Fruit fly (Drosophila melanogaster) Kc167 (cell line): Measurements from ENCODE around the gene Max.

Experiments used
- Myc ChIP-seq: fragments of >200 bp; optimal IDR thresholded peaks from 2 replicates; lab custom pipeline; 2017; ENCODE audit warnings: missing external identifiers
- Sin3A ChIP-seq: fragments of >200 bp; optimal IDR thresholded peaks from 2 replicates; lab custom pipeline; 2018; ENCODE audit warnings: missing external identifiers
- psq ChIP-seq: fragments of >200 bp; optimal IDR thresholded peaks from 2 replicates; lab custom pipeline; 2017; ENCODE audit warnings: missing external identifiers
- ttk ChIP-seq: sonication (Bioruptor generic); optimal IDR thresholded peaks from 2 replicates; lab custom pipeline; 2017; ENCODE audit warnings: missing external identifiers

dm6 chr3L:19260278-19260803 lies 3.6 kb downstream of the Max start, which contains the start of gene nes:
- no peak for TF ChIP-seq Myc (lab: Kevin White, UChicago)
- no peak for TF ChIP-seq psq (lab: Kevin White, UChicago)
- TF ChIP-seq ttk (lab: Kevin White, UChicago), result no peak
- TF ChIP-seq Sin3A (lab: Kevin White, UChicago), result no peak
